Worm (Caenorhabditis elegans) whole organism, mixed stage, embryonic: Measurements from ENCODE around the gene rbm-22.

ENCODE experiments used
- M03D4.4 ChIP-seq: sonication (generic microtip); optimal IDR thresholded peaks from 2 replicates; lab custom pipeline; 2017; ENCODE audit warnings: mild to moderate bottlenecking, missing genetic modification characterization, missing compliant biosample characterization
- bed-3 ChIP-seq: fragments of 200-800 bp; sonication (Bioruptor generic); optimal IDR thresholded peaks from 3 replicates; lab custom pipeline; 2018; ENCODE audit warnings: mild to moderate bottlenecking, missing genetic modification characterization, moderate library complexity, missing compliant biosample characterization
- ceh-43 ChIP-seq: fragments of 200-800 bp; sonication (Bioruptor generic); optimal IDR thresholded peaks from 2 replicates; lab custom pipeline; 2018; ENCODE audit warnings: mild to moderate bottlenecking, missing genetic modification characterization, moderate library complexity, missing compliant biosample characterization
- ceh-83 ChIP-seq: fragments of 200-800 bp; sonication (Bioruptor generic); optimal IDR thresholded peaks from 2 replicates; lab custom pipeline; 2018; ENCODE audit warnings: mild to moderate bottlenecking, missing genetic modification characterization, missing compliant biosample characterization
- ces-1 ChIP-seq: fragments of 150-350 bp; optimal IDR thresholded peaks from 2 replicates; lab custom pipeline; 2014; ENCODE audit warnings: missing biosample characterization, missing genetic modification reagents, missing genetic modification characterization
- drap-1 ChIP-seq: fragments of 200-800 bp; sonication (Bioruptor generic); optimal IDR thresholded peaks from 3 replicates; lab custom pipeline; 2018; ENCODE audit warnings: mild to moderate bottlenecking, missing genetic modification characterization, missing compliant biosample characterization
- elt-1 ChIP-seq: sonication (generic microtip); optimal IDR thresholded peaks from 2 replicates; lab custom pipeline; 2017; ENCODE audit warnings: missing genetic modification characterization, mild to moderate bottlenecking, missing compliant biosample characterization, antibody characterized with exemption, moderate library complexity, borderline replicate concordance; ENCODE audit not compliant: insufficient read depth
- elt-3 ChIP-seq: fragments of 150-350 bp; optimal IDR thresholded peaks from 2 replicates; lab custom pipeline; 2014; ENCODE audit warnings: missing biosample characterization, missing genetic modification characterization
- flh-1 ChIP-seq: fragments of 200-800 bp; sonication (Bioruptor generic); optimal IDR thresholded peaks from 2 replicates; lab custom pipeline; 2018; ENCODE audit warnings: mild to moderate bottlenecking, missing genetic modification characterization, moderate library complexity, missing compliant biosample characterization
- ham-2 ChIP-seq: fragments of 200-800 bp; sonication (Bioruptor generic); optimal IDR thresholded peaks from 2 replicates; lab custom pipeline; 2018; ENCODE audit warnings: mild to moderate bottlenecking, missing genetic modification characterization, missing compliant biosample characterization
- hlh-1 ChIP-seq: fragments of 150-350 bp; optimal IDR thresholded peaks from 2 replicates; lab custom pipeline; 2014; ENCODE audit warnings: missing biosample characterization, missing genetic modification reagents, missing genetic modification characterization
- lin-32 ChIP-seq: fragments of 200-800 bp; sonication (Bioruptor generic); optimal IDR thresholded peaks from 2 replicates; lab custom pipeline; 2018; ENCODE audit warnings: mild to moderate bottlenecking, missing genetic modification characterization, missing compliant biosample characterization
- mls-2 ChIP-seq: sonication (generic microtip); optimal IDR thresholded peaks from 2 replicates; lab custom pipeline; 2016; ENCODE audit warnings: mild to moderate bottlenecking, missing genetic modification characterization, moderate library complexity, missing compliant biosample characterization
- nhr-12 ChIP-seq: fragments of 150-350 bp; optimal IDR thresholded peaks from 2 replicates; lab custom pipeline; 2014; ENCODE audit warnings: missing biosample characterization, missing genetic modification characterization
- nhr-2 ChIP-seq: fragments of 150-350 bp; optimal IDR thresholded peaks from 2 replicates; lab custom pipeline; 2014; ENCODE audit warnings: missing biosample characterization, missing genetic modification characterization
- nhr-237 ChIP-seq: fragments of 150-350 bp; optimal IDR thresholded peaks from 2 replicates; lab custom pipeline; 2014; ENCODE audit warnings: missing biosample characterization, missing genetic modification characterization
- nhr-28 ChIP-seq: fragments of 150-350 bp; optimal IDR thresholded peaks from 2 replicates; lab custom pipeline; 2014; ENCODE audit warnings: missing biosample characterization, missing genetic modification characterization
- nhr-76 ChIP-seq: sonication (generic microtip); optimal IDR thresholded peaks from 2 replicates; lab custom pipeline; 2017; ENCODE audit warnings: missing biosample characterization, missing genetic modification characterization
- pha-4 ChIP-seq: fragments of 150-350 bp; optimal IDR thresholded peaks from 2 replicates; lab custom pipeline; 2018; ENCODE audit warnings: missing biosample characterization, missing genetic modification reagents, missing genetic modification characterization
- sptf-1 ChIP-seq: sonication (generic microtip); optimal IDR thresholded peaks from 2 replicates; lab custom pipeline; 2017; ENCODE audit warnings: mild to moderate bottlenecking, missing genetic modification characterization, moderate library complexity, missing compliant biosample characterization
- tbx-8 ChIP-seq: fragments of 200-800 bp; sonication (Bioruptor generic); optimal IDR thresholded peaks from 2 replicates; lab custom pipeline; 2018; ENCODE audit warnings: mild to moderate bottlenecking, missing genetic modification characterization, moderate library complexity, missing compliant biosample characterization
- unc-39 ChIP-seq: fragments of 150-350 bp; optimal IDR thresholded peaks from 2 replicates; lab custom pipeline; 2014; ENCODE audit warnings: missing biosample characterization, missing genetic modification characterization
- unc-62 ChIP-seq: fragments of 150-350 bp; optimal IDR thresholded peaks from 2 replicates; lab custom pipeline; 2014; ENCODE audit warnings: missing biosample characterization, missing genetic modification reagents, missing genetic modification characterization
- zip-8 ChIP-seq: fragments of 150-350 bp; optimal IDR thresholded peaks from 2 replicates; lab custom pipeline; 2014; ENCODE audit warnings: missing biosample characterization, missing genetic modification characterization
- ztf-11 ChIP-seq: fragments of 150-350 bp; optimal IDR thresholded peaks from 2 replicates; lab custom pipeline; 2014; ENCODE audit warnings: missing biosample characterization, missing genetic modification characterization

The rbm-22 gene

DNA sequence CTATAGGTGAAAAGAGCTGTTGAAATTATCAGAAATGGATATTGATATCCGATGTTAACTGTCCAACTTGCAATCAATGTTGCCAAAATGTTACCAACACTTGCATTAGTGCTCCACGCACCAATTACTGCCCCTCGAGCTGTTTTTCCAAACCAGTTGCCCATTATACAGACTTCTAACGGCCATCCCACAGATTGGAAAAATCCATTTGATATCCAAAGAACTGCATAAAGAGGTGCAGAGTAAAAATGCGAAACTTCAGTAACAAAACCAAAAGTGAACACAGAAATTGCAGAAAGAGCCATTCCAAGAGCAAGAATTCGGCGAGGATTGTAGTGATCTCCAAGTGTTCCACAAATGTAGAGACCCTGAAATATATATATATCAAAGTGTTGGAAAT, 7.2 kb upstream of the rbm-22 start:
- TF ChIP-seq drap-1 (GFP tag; lab: Kevin White, UChicago): no peak

DNA sequence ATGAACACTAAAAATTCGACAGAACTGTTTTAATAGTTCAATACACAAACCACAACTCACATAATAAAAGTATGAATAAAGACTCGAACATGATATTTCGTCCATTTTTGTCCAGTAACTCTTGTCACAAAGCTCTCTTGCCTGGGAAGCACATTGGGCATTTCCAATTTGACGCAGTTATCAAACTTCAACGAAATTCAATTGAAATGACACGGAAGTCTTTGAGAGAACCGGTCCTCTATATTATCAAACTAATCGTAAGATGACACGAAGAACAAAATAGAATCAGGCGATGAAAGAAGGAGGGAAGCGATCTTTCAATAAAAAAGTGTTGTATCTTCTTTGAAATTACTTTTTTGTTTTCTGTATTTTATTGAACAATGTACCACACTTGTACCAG, 6.2 kb upstream of the rbm-22 start, which contains the start of gene T11G6.3:
T11G6.3 (minus strand) TSS at position 189 of the 400 bp plus-strand sequence.
- TF ChIP-seq ceh-83 (GFP tag; lab: Kevin White, UChicago) (no peak), elt-1 (tag; lab: Kevin White, UChicago) (no peak), ham-2 (no peak), sptf-1 (tag; lab: Kevin White, UChicago) (no peak), tbx-8 (GFP tag; lab: Kevin White, UChicago) (no peak)
- TF ChIP-seq, all 35 proteins: peak for 0

DNA sequence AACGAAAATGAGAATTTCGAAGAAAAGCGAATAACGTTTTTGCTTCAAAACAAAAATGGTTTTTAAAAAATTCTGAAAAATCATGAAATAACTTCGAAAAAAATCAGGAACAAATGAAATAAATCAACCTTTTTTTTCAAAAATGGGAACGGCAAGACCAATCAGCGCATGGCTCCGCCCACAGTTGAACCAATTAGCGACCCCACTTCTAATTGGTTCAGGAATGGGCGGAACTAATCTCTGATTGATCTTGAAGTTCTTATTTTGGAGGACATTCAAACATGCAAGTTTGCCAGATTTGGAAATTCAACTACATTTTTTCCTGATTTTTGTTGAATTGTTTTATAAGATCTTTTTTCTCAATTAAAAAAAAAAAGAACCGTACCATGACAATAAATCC, 5.3 kb upstream of the rbm-22 start:
- no peak for TF ChIP-seq elt-1 (tag; lab: Kevin White, UChicago)

DNA sequence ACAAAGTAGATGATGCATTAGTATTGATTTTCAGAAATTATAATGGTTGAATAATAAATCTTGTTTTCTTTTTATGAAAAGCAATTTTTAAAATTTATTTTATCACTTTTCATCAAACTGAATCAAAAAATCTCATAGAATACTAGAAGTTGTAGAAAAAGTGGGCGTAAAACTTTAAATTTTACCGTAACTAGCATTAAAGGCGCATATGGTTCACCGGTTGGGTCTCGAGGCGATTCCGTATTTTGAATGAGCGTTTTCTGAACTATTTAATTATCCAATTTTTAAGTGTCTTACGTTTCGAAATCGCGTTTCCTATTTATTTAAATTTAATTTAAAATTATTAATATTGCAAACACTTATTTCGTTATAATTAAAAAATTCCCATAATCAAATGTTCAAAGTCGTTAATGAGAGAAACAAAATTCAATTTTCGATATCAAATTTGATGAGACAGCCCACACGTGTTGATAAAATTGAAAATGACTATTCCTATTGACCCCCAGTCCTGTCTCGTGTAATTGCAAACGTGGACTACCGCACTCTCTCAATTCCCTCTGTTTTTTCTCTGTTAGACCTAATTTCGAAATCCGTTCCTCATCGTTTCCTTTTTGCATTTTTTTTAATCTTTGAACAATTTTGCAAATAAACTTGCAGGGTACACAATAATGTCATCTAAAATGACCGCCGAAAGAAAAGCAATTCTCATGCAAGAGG, 2.7 kb upstream of the rbm-22 start, which contains the start of the genes T11G6.2 and hars-1:
T11G6.2 (minus strand) TSS at position 197 of the 717 bp plus-strand sequence.
hars-1 (plus strand) TSS at position 658 of the 717 bp plus-strand sequence.
- TF ChIP-seq nhr-12 (tag; lab: Kevin White, UChicago) (no peak), zip-8 (tag; lab: Kevin White, UChicago) (no peak), nhr-237 (tag; lab: Kevin White, UChicago) (no peak), flh-1 (GFP tag; lab: Kevin White, UChicago) (no peak), ztf-11 (tag; lab: Kevin White, UChicago) (no peak), elt-3 (tag; lab: Kevin White, UChicago) (no peak), mls-2 (tag; lab: Kevin White, UChicago) (no peak), nhr-28 (tag; lab: Kevin White, UChicago) (no peak), nhr-2 (no peak), unc-62 (no peak), ces-1 (GFP tag; lab: Kevin White, UChicago) (no peak), sptf-1 (tag; lab: Kevin White, UChicago) (no peak), lin-32 (GFP tag; lab: Kevin White, UChicago) (no peak), bed-3 (GFP tag; lab: Kevin White, UChicago) (no peak), M03D4.4 (tag; lab: Kevin White, UChicago) (no peak), unc-39 (tag; lab: Kevin White, UChicago) (no peak), hlh-1 (no peak), pha-4 (tag; lab: Kevin White, UChicago) (no peak)

DNA sequence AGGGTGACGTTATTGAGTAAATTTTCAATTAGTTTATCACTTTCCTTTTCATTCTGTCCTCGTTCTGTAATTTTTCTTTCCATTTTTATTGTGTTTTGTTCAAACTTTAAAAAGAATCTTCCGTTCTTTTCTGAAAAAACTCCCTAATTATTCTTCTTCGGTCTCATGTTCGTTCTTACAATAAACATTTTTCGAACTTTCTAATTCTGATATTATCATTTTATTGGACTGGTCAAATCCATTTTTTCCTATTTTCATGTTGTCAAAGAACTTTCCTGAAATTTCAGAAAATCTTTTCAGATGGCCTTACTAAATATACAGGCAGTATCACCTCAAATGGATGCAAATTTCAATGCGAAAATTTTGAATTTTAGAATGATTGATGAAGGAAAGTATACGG, 2.8 kb downstream of the rbm-22 start, which contains the start of gene nish-1:
nish-1 (plus strand) TSS at position 301 of the 400 bp plus-strand sequence.
- TF ChIP-seq hlh-1 (no peak), nhr-76 (tag; lab: Kevin White, UChicago) (no peak)

DNA sequence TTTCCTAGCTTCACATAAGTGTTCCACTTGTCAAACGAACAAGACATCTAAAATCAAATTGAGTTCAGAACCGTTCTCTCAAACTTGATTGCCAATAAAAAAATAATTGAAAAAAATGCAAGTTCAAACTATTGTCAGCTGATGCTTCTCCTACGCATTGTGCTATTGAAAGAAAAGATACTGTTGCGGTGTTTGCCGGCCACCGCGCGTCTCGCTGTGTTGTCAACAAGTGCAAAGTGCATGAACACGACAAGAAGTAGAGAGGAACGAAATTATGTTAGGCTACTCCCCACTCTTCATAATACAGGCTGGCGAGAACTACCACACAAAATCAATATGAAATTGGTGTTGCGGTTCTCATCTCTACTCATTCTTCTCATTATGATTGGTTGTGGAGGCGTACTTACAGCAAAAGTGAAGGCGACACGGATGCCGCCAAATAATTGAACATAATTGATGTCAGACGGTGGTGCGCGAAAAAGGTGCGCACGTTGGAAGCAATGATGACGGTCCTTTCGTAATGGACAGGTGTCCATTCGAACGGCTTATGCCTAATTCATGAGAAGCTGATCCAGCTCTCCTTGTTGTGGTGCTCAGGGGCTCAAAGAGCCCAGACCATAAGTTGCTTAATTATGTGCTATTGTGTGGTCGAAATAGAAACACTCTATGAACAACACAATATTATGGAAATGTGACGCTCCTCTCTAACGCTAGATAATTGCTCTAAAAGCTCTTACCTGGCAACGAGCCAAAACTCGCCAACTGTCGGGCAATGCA, 6.4 kb downstream of the rbm-22 start:
- no peak for TF ChIP-seq zip-8 (tag; lab: Kevin White, UChicago)
- peak; percentile 71 for TF ChIP-seq mls-2 (tag; lab: Kevin White, UChicago)
- TF ChIP-seq ham-2: peak; percentile 47
- peak; percentile 2 for TF ChIP-seq hlh-1
- peak; percentile 59 for TF ChIP-seq pha-4 (tag; lab: Kevin White, UChicago)
- TF ChIP-seq ces-1 (GFP tag; lab: Kevin White, UChicago): peak; percentile 18
- no peak for TF ChIP-seq nhr-28 (tag; lab: Kevin White, UChicago)
- no peak for TF ChIP-seq sptf-1 (tag; lab: Kevin White, UChicago)
- no peak for TF ChIP-seq ztf-11 (tag; lab: Kevin White, UChicago)
- peak; percentile 72 for TF ChIP-seq ceh-43 (GFP tag; lab: Kevin White, UChicago)
